Worm (Caenorhabditis elegans) whole organism, midembryonic: ENCODE results near the gene C33H5.16.

Experiments used
- T22C8.4 ChIP-seq: fragments of 200-800 bp; sonication (Bioruptor generic); IDR thresholded peaks from 2 replicates; pipeline ENCODE4 v1.3.6; 2022; ENCODE audit warnings: missing genetic modification characterization, missing compliant biosample characterization
- flt-1 ChIP-seq: fragments of 200-800 bp; sonication (Bioruptor generic); IDR thresholded peaks from 2 replicates; pipeline ENCODE4 v1.3.6; 2022; ENCODE audit warnings: missing genetic modification characterization, missing compliant biosample characterization
- klf-2 ChIP-seq: fragments of 200-800 bp; sonication (Bioruptor generic); conservative IDR thresholded peaks from 2 replicates; pipeline ENCODE4 v1.3.6; 2022; ENCODE audit warnings: missing genetic modification reagents, missing genetic modification characterization, missing compliant biosample characterization
- med-1 ChIP-seq: sonication (generic microtip); optimal IDR thresholded peaks from 2 replicates; lab custom pipeline; 2017; ENCODE audit warnings: missing genetic modification characterization, mild to moderate bottlenecking, missing compliant biosample characterization, antibody characterized with exemption, missing genetic modification reagents; ENCODE audit not compliant: insufficient read depth
- ref-1 ChIP-seq: fragments of 200-800 bp; sonication (Bioruptor generic); conservative IDR thresholded peaks from 2 replicates; pipeline ENCODE4 v1.3.6; 2022; ENCODE audit warnings: missing genetic modification reagents, missing genetic modification characterization, missing compliant biosample characterization
- tab-1 ChIP-seq: fragments of 200-800 bp; sonication (Bioruptor generic); IDR thresholded peaks from 2 replicates; pipeline ENCODE4 v1.3.6; 2022; ENCODE audit warnings: missing genetic modification characterization, missing compliant biosample characterization
- ztf-23 ChIP-seq: fragments of 200-800 bp; sonication (Bioruptor generic); IDR thresholded peaks from 2 replicates; pipeline ENCODE4 v1.3.6; 2022; ENCODE audit warnings: missing genetic modification reagents, missing genetic modification characterization, missing compliant biosample characterization
- ztf-29 ChIP-seq: fragments of 200-800 bp; sonication (Bioruptor generic); IDR thresholded peaks from 2 replicates; pipeline ENCODE4 v1.3.6; 2022; ENCODE audit warnings: missing genetic modification reagents, missing genetic modification characterization, missing compliant biosample characterization

- no peak for TF ChIP-seq flt-1 (GFP tag; lab: Robert Waterston, UW)
- no peak for TF ChIP-seq T22C8.4 (GFP tag; lab: Robert Waterston, UW)
- no peak for TF ChIP-seq ztf-29
- no peak for TF ChIP-seq ref-1
- TF ChIP-seq tab-1 (GFP tag; lab: Robert Waterston, UW), result no peak
- no peak for TF ChIP-seq med-1
- TF ChIP-seq ztf-23 (GFP tag; lab: Robert Waterston, UW), result no peak
- no peak for TF ChIP-seq klf-2
Observed at ce11 chrIV:7763748-7764147, 39.4 kb downstream of the C33H5.16 start, which contains the start of the genes C46A5.6 and C46A5.1.
